Comparison of ENCODE assay signal across 5 fruit fly cellular contexts in the genomic region with DNA sequence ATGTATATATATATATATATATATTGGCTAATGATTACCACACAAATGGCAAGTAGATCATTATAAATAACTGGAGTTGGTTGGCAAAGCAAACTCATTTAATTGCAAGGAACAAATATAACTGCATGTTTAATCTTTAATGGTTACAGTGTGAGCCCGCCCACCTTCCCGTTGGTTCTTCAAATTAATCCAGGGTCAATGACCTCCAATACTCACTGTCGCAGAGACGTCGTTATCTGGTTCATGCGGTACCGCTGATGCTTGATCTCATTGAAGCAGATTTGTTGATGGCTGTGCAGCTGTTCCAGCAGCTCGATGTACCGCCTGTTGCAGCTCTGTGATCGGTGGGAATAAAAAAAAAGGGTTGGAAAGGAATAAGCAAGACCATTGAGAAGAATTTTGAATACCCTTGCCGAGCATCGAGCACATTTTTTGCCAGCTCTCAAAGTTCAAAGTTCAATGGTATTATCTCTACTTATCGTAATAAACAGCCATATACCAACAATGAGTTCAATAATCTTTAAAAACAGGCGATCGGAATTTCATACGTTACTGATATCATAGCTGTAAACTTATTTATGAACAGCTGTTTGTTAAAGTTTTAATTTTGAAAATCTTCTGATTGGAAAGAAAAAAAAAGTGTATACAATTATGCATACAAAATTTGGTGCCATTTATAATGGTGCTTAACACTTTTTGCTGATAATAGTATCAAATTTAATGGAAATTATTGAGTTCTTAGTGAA.
A peak's percentile ranks its signal among the peaks of the same experiment; 100 is the strongest.
TF ChIP-seq lines count a peak whose summit lies in the region.

No protein-coding gene starts in this region.

- TF ChIP-seq CTCF in whole organism, embryonic (GFP tag; optimal IDR thresholded peaks at IDR 0.05; lab: Kevin White, UChicago): no peak

TF ChIP-seq in whole organism, 6 proteins besides CTCF, POLR2A, EP300 and RAD21:
- TF ChIP-seq EcR (GFP tag; optimal IDR thresholded peaks at IDR 0.05; lab: Kevin White, UChicago): peak; percentile 33 to 57
- TF ChIP-seq usp (GFP tag; optimal IDR thresholded peaks at IDR 0.05; lab: Kevin White, UChicago): no peak

TF ChIP-seq in whole organism, embryonic, 481 proteins besides CTCF, POLR2A, EP300 and RAD21 (continues in another document):
- TF ChIP-seq CG15514 (GFP tag; optimal IDR thresholded peaks at IDR 0.05; lab: Kevin White, UChicago) (no peak), CG14050 (GFP tag; IDR thresholded peaks at IDR 0.05; lab: Robert Waterston, UW) (no peak), Hand (GFP tag; optimal IDR thresholded peaks at IDR 0.05; lab: Kevin White, UChicago) (no peak), ato (GFP tag; IDR thresholded peaks at IDR 0.05; lab: Robert Waterston, UW; ENCODE audit: partially characterized antibody) (no peak), row (GFP tag; IDR thresholded peaks at IDR 0.05; lab: Robert Waterston, UW) (peak; percentile 37), Max (GFP tag; optimal IDR thresholded peaks at IDR 0.05; lab: Kevin White, UChicago) (no peak), CG10321 (GFP tag; IDR thresholded peaks at IDR 0.05; lab: Robert Waterston, UW) (no peak), esg (GFP tag; conservative IDR thresholded peaks at IDR 0.05; lab: Robert Waterston, UW) (no peak), dysf (GFP tag; IDR thresholded peaks at IDR 0.05; lab: Robert Waterston, UW) (0 out of 3 replicates have a peak, but pooled peaks have one; percentile 24), Poxn (GFP tag; IDR thresholded peaks at IDR 0.05; lab: Robert Waterston, UW) (no peak), HLH4C (GFP tag; IDR thresholded peaks at IDR 0.05; lab: Robert Waterston, UW; ENCODE audit: partially characterized antibody) (no peak), CG3726 (GFP tag; IDR thresholded peaks at IDR 0.05; lab: Robert Waterston, UW) (no peak), D19A (tag; optimal IDR thresholded peaks at IDR 0.05; lab: Kevin White, UChicago) (peak; percentile 98), PHDP (tag; optimal IDR thresholded peaks at IDR 0.05; lab: Kevin White, UChicago) (peak; percentile 19), abd-A (tag; optimal IDR thresholded peaks at IDR 0.05; lab: Kevin White, UChicago) (no peak), CG9876 (GFP tag; optimal IDR thresholded peaks at IDR 0.05; lab: Kevin White, UChicago) (no peak), CG2678 (tag; optimal IDR thresholded peaks at IDR 0.05; lab: Kevin White, UChicago) (peak; percentile 16), CG10431 (GFP tag; optimal IDR thresholded peaks at IDR 0.05; lab: Kevin White, UChicago) (no peak), ham (GFP tag; IDR thresholded peaks at IDR 0.05; lab: Robert Waterston, UW) (no peak), pb (GFP tag; optimal IDR thresholded peaks at IDR 0.05; lab: Kevin White, UChicago) (no peak)

TF ChIP-seq in whole organism, prepupa, 60 proteins besides CTCF, POLR2A, EP300 and RAD21 (continues in another document):
- TF ChIP-seq svp (GFP tag; lab: Kevin White, UChicago) (peak; percentile 90), CG6163 (GFP tag; IDR thresholded peaks at IDR 0.05; lab: Robert Waterston, UW) (no peak), CG6276 (GFP tag; optimal IDR thresholded peaks at IDR 0.05; lab: Kevin White, UChicago) (peak; percentile 14), acj6 (GFP tag; optimal IDR thresholded peaks at IDR 0.05; lab: Kevin White, UChicago) (peak; percentile 54), ss (GFP tag; optimal IDR thresholded peaks at IDR 0.05; lab: Kevin White, UChicago) (peak in 1 of 2 experiments; percentile 30), CG3032 (tag; optimal IDR thresholded peaks at IDR 0.05; lab: Kevin White, UChicago) (peak; percentile 30), CG10631 (GFP tag; optimal IDR thresholded peaks at IDR 0.05; lab: Kevin White, UChicago) (peak; percentile 45), spab (GFP tag; optimal IDR thresholded peaks at IDR 0.05; lab: Kevin White, UChicago) (peak; percentile 45), pdm3 (GFP tag; optimal IDR thresholded peaks at IDR 0.05; lab: Kevin White, UChicago) (peak; percentile 70), Eip78C (GFP tag; lab: Kevin White, UChicago) (peak; percentile 94), cyc (GFP tag; optimal IDR thresholded peaks at IDR 0.05; lab: Kevin White, UChicago) (peak; percentile 62), fd85E (GFP tag; optimal IDR thresholded peaks at IDR 0.05; lab: Kevin White, UChicago) (no peak), Hr39 (GFP tag; optimal IDR thresholded peaks at IDR 0.05; lab: Kevin White, UChicago) (peak; percentile 63), Sox15 (GFP tag; optimal IDR thresholded peaks at IDR 0.05; lab: Kevin White, UChicago) (peak; percentile 23), Ets21C (GFP tag; optimal IDR thresholded peaks at IDR 0.05; lab: Kevin White, UChicago) (peak; percentile 44), fd59A (GFP tag; optimal IDR thresholded peaks at IDR 0.05; lab: Kevin White, UChicago) (peak; percentile 8), eg (GFP tag; IDR thresholded peaks at IDR 0.05; lab: Robert Waterston, UW) (no peak), CG11902 (GFP tag; optimal IDR thresholded peaks at IDR 0.05; lab: Kevin White, UChicago) (peak; percentile 6), Eip93F (GFP tag; optimal IDR thresholded peaks at IDR 0.05; lab: Kevin White, UChicago) (no peak), dsx (GFP tag; optimal IDR thresholded peaks at IDR 0.05; lab: Kevin White, UChicago; ENCODE audit: poor library complexity, severe bottlenecking) (no peak), Sox102F (GFP tag; optimal IDR thresholded peaks at IDR 0.05; lab: Kevin White, UChicago) (peak; percentile 27)

TF ChIP-seq in whole organism, pupa, 21 proteins besides CTCF, POLR2A, EP300 and RAD21:
- TF ChIP-seq Ets98B (GFP tag; IDR thresholded peaks at IDR 0.05; lab: Robert Waterston, UW) (no peak), CG8301 (tag; optimal IDR thresholded peaks at IDR 0.05; lab: Kevin White, UChicago) (peak; percentile 29), CG13204 (GFP tag; optimal IDR thresholded peaks at IDR 0.05; lab: Kevin White, UChicago) (no peak), EcR (GFP tag; optimal IDR thresholded peaks at IDR 0.05; lab: Kevin White, UChicago) (peak; percentile 90), CG15710 (tag; optimal IDR thresholded peaks at IDR 0.05; lab: Kevin White, UChicago) (peak; percentile 51), CG17806 (tag; optimal IDR thresholded peaks at IDR 0.05; lab: Kevin White, UChicago) (peak; percentile 34), CG14655 (GFP tag; optimal IDR thresholded peaks at IDR 0.05; lab: Kevin White, UChicago) (peak; percentile 48), CG34367 (tag; optimal IDR thresholded peaks at IDR 0.05; lab: Kevin White, UChicago) (peak; percentile 33), Snoo (tag; optimal IDR thresholded peaks at IDR 0.05; lab: Kevin White, UChicago) (peak; percentile 42), Pif1B (GFP tag; optimal IDR thresholded peaks at IDR 0.05; lab: Kevin White, UChicago) (peak; percentile 49), CG4496 (GFP tag; IDR thresholded peaks at IDR 0.05; lab: Robert Waterston, UW) (no peak), fd96Ca (GFP tag; IDR thresholded peaks at IDR 0.05; lab: Robert Waterston, UW) (no peak), CG8159 (tag; optimal IDR thresholded peaks at IDR 0.05; lab: Kevin White, UChicago) (peak; percentile 60), CG10348 (GFP tag; IDR thresholded peaks at IDR 0.05; lab: Robert Waterston, UW) (no peak), CG9948 (tag; optimal IDR thresholded peaks at IDR 0.05; lab: Kevin White, UChicago) (peak; percentile 10), Pif1A (GFP tag; optimal IDR thresholded peaks at IDR 0.05; lab: Kevin White, UChicago) (peak; percentile 38)

TF ChIP-seq in whole organism, wandering third instar larva, 38 proteins besides CTCF, POLR2A, EP300 and RAD21 (continues in another document):
- TF ChIP-seq Dfd (GFP tag; optimal IDR thresholded peaks at IDR 0.05; lab: Kevin White, UChicago): no peak
- TF ChIP-seq CG9705 (GFP tag; optimal IDR thresholded peaks at IDR 0.05; lab: Kevin White, UChicago): no peak
- no peak for TF ChIP-seq sv (GFP tag; optimal IDR thresholded peaks at IDR 0.05; lab: Kevin White, UChicago)
- TF ChIP-seq Hr78 (GFP tag; optimal IDR thresholded peaks at IDR 0.05; lab: Kevin White, UChicago): no peak
- TF ChIP-seq fru (GFP tag; optimal IDR thresholded peaks at IDR 0.05; lab: Kevin White, UChicago): peak; percentile 63
- no peak for TF ChIP-seq CrebA (GFP tag; optimal IDR thresholded peaks at IDR 0.05; lab: Kevin White, UChicago; ENCODE audit: borderline replicate concordance)
- TF ChIP-seq Sp1 (GFP tag; optimal IDR thresholded peaks at IDR 0.05; lab: Kevin White, UChicago): peak; percentile 38
- no peak for TF ChIP-seq GATAd (GFP tag; optimal IDR thresholded peaks at IDR 0.05; lab: Kevin White, UChicago)
- TF ChIP-seq Hr83 (GFP tag; optimal IDR thresholded peaks at IDR 0.05; lab: Kevin White, UChicago; ENCODE audit: poor library complexity, severe bottlenecking): no peak
- TF ChIP-seq HLH106 (tag; optimal IDR thresholded peaks at IDR 0.05; lab: Kevin White, UChicago): peak; percentile 35
- no peak for TF ChIP-seq lola (GFP tag; optimal IDR thresholded peaks at IDR 0.05; lab: Kevin White, UChicago)
- TF ChIP-seq jim (GFP tag; optimal IDR thresholded peaks at IDR 0.05; lab: Kevin White, UChicago): no peak
- TF ChIP-seq Rel (GFP tag; optimal IDR thresholded peaks at IDR 0.05; lab: Kevin White, UChicago): no peak
- no peak for TF ChIP-seq Rel (tag; optimal IDR thresholded peaks at IDR 0.05; lab: Kevin White, UChicago)
- no peak for TF ChIP-seq Jra (GFP tag; optimal IDR thresholded peaks at IDR 0.05; lab: Kevin White, UChicago)
- no peak for TF ChIP-seq Dif (GFP tag; optimal IDR thresholded peaks at IDR 0.05; lab: Kevin White, UChicago; ENCODE audit: partially characterized antibody)
- TF ChIP-seq sage (GFP tag; optimal IDR thresholded peaks at IDR 0.05; lab: Kevin White, UChicago): no peak
- TF ChIP-seq brk (GFP tag; optimal IDR thresholded peaks at IDR 0.05; lab: Kevin White, UChicago): no peak
- TF ChIP-seq foxo (GFP tag; optimal IDR thresholded peaks at IDR 0.05; lab: Kevin White, UChicago): peak in 1 of 2 experiments; percentile 63
- TF ChIP-seq N (GFP tag; optimal IDR thresholded peaks at IDR 0.05; lab: Kevin White, UChicago): no peak
- TF ChIP-seq dsf (GFP tag; optimal IDR thresholded peaks at IDR 0.05; lab: Kevin White, UChicago; ENCODE audit: borderline replicate concordance): no peak
- no peak for TF ChIP-seq usp (GFP tag; optimal IDR thresholded peaks at IDR 0.05; lab: Kevin White, UChicago)
- peak; percentile 85 for TF ChIP-seq woc (GFP tag; optimal IDR thresholded peaks at IDR 0.05; lab: Kevin White, UChicago)
- TF ChIP-seq Abd-B (GFP tag; optimal IDR thresholded peaks at IDR 0.05; lab: Kevin White, UChicago): no peak
- TF ChIP-seq dl (GFP tag; optimal IDR thresholded peaks at IDR 0.05; lab: Kevin White, UChicago; ENCODE audit: insufficient read depth in 1 of 2, partially characterized antibody in 2 of 2): no peak
- peak; percentile 29 for TF ChIP-seq dmrt93B (GFP tag; optimal IDR thresholded peaks at IDR 0.05; lab: Kevin White, UChicago)
- peak; percentile 28 for TF ChIP-seq br (GFP tag; optimal IDR thresholded peaks at IDR 0.05; lab: Kevin White, UChicago)
- TF ChIP-seq ey (GFP tag; optimal IDR thresholded peaks at IDR 0.05; lab: Kevin White, UChicago): peak; percentile 55
- TF ChIP-seq Mio (GFP tag; optimal IDR thresholded peaks at IDR 0.05; lab: Kevin White, UChicago): no peak
- TF ChIP-seq Vsx2 (GFP tag; optimal IDR thresholded peaks at IDR 0.05; lab: Kevin White, UChicago; ENCODE audit: partially characterized antibody): no peak
